Fruit fly (Drosophila melanogaster) whole organism, adult: Measurements from ENCODE around the gene nonA.

Source experiments
- CG11617 ChIP-seq: fragments of 200-800 bp; sonication (Bioruptor generic); optimal IDR thresholded peaks from 2 replicates; lab custom pipeline; 2017; ENCODE audit warnings: mild to moderate bottlenecking, missing biosample characterization, missing genetic modification reagents, missing genetic modification characterization
- CG12768 ChIP-seq: fragments of 200-800 bp; sonication (Bioruptor generic); optimal IDR thresholded peaks from 2 replicates; lab custom pipeline; 2017; ENCODE audit warnings: missing biosample characterization, missing genetic modification characterization, mild to moderate bottlenecking, moderate library complexity, missing genetic modification reagents
- CG14711 ChIP-seq: fragments of 200-800 bp; sonication (Bioruptor generic); optimal IDR thresholded peaks from 2 replicates; lab custom pipeline; 2018; ENCODE audit warnings: missing biosample characterization, mild to moderate bottlenecking, missing genetic modification characterization, moderate library complexity
- CG1620 ChIP-seq: fragments of 200-800 bp; sonication (Bioruptor generic); optimal IDR thresholded peaks from 2 replicates; lab custom pipeline; 2016; ENCODE audit warnings: missing biosample characterization, missing genetic modification characterization
- CG33017 ChIP-seq: fragments of 200-800 bp; sonication (Bioruptor generic); optimal IDR thresholded peaks from 2 replicates; lab custom pipeline; 2018; ENCODE audit warnings: missing biosample characterization, mild to moderate bottlenecking, missing genetic modification characterization, moderate library complexity
- CG5204 ChIP-seq: fragments of 200-800 bp; sonication (Bioruptor generic); optimal IDR thresholded peaks from 2 replicates; lab custom pipeline; 2016; ENCODE audit warnings: missing biosample characterization, missing genetic modification characterization
- CG7045 ChIP-seq: fragments of 200-800 bp; sonication (Bioruptor generic); optimal IDR thresholded peaks from 2 replicates; lab custom pipeline; 2017; ENCODE audit warnings: missing biosample characterization, mild to moderate bottlenecking, missing genetic modification characterization
- CG7101 ChIP-seq: fragments of 200-800 bp; sonication (Bioruptor generic); optimal IDR thresholded peaks from 2 replicates; lab custom pipeline; 2018; ENCODE audit warnings: missing biosample characterization, mild to moderate bottlenecking, missing genetic modification characterization, moderate library complexity
- Clk ChIP-seq: fragments of 200-800 bp; sonication (Bioruptor generic); optimal IDR thresholded peaks from 2 replicates; lab custom pipeline; 2017; ENCODE audit warnings: missing biosample characterization, missing genetic modification characterization
- Crg-1 ChIP-seq: fragments of 200-800 bp; sonication (Bioruptor generic); optimal IDR thresholded peaks from 2 replicates; lab custom pipeline; 2016; ENCODE audit warnings: missing biosample characterization, missing genetic modification characterization
- Hr96 ChIP-seq: fragments of 200-800 bp; sonication (Bioruptor generic); optimal IDR thresholded peaks from 2 replicates; lab custom pipeline; 2016; ENCODE audit warnings: missing biosample characterization, missing genetic modification characterization
- Mnt ChIP-seq: fragments of 200-800 bp; sonication (Bioruptor generic); optimal IDR thresholded peaks from 2 replicates; lab custom pipeline; 2016; ENCODE audit warnings: missing biosample characterization, mild to moderate bottlenecking, missing genetic modification characterization
- bab1 ChIP-seq: fragments of 200-800 bp; sonication (Bioruptor generic); optimal IDR thresholded peaks from 3 replicates; lab custom pipeline; 2019; ENCODE audit warnings: missing biosample characterization, mild to moderate bottlenecking, missing genetic modification characterization, moderate library complexity
- cic ChIP-seq: fragments of 200-800 bp; sonication (Bioruptor generic); optimal IDR thresholded peaks from 2 replicates; lab custom pipeline; 2017; ENCODE audit warnings: missing biosample characterization, mild to moderate bottlenecking, missing genetic modification characterization, moderate library complexity
- cnc ChIP-seq, 2 experiments: fragments of >200 bp; optimal IDR thresholded peaks; 2 replicates each; lab custom pipeline; 2017
- kay ChIP-seq: fragments of 200-800 bp; sonication (Bioruptor generic); peaks from one replicate; lab custom pipeline; 2016; ENCODE audit warnings: missing biosample characterization, missing genetic modification characterization, borderline replicate concordance
- ovo ChIP-seq: fragments of 200-800 bp; sonication (Bioruptor generic); optimal IDR thresholded peaks from 2 replicates; lab custom pipeline; 2016; ENCODE audit warnings: missing biosample characterization, missing genetic modification characterization
- pad ChIP-seq: fragments of 200-800 bp; sonication (Bioruptor generic); optimal IDR thresholded peaks from 3 replicates; lab custom pipeline; 2017; ENCODE audit warnings: missing biosample characterization, missing genetic modification characterization, mild to moderate bottlenecking, moderate library complexity, missing genetic modification reagents
- tj ChIP-seq: fragments of 200-800 bp; sonication (Bioruptor generic); optimal IDR thresholded peaks from 3 replicates; lab custom pipeline; 2017; ENCODE audit warnings: missing biosample characterization, mild to moderate bottlenecking, missing genetic modification characterization, moderate library complexity
- toe ChIP-seq: fragments of 200-800 bp; sonication (Bioruptor generic); optimal IDR thresholded peaks from 2 replicates; lab custom pipeline; 2016; ENCODE audit warnings: missing biosample characterization, missing genetic modification characterization

The nonA gene

DNA sequence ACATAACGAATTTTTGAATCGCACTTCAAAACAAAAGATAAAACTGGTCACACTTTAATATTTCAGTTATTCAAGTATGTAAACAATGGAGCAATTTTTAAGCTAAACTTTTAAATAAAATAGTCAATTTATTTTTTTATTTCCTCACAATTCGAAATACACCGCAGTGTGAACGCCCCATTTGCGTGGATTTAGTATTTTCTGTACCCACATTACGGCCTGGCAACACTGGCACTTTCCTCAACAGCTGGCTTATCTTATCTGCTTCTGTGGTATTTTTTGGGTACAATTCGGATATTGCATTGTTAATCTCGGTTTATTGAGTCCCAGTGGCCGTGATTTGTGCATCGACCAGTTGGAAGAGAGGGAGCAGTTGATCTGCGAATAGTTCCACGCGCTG lies 11.3 kb upstream of the nonA start, which contains the start of gene sl:
TSS of gene sl (plus strand) at position 254 of the 400 bp plus-strand sequence.
- TF ChIP-seq bab1 (GFP tag; lab: Kevin White, UChicago) (no peak), CG14711 (peak; percentile 67), Mnt (GFP tag; lab: Kevin White, UChicago) (no peak), CG33017 (tag; lab: Kevin White, UChicago) (no peak)

DNA sequence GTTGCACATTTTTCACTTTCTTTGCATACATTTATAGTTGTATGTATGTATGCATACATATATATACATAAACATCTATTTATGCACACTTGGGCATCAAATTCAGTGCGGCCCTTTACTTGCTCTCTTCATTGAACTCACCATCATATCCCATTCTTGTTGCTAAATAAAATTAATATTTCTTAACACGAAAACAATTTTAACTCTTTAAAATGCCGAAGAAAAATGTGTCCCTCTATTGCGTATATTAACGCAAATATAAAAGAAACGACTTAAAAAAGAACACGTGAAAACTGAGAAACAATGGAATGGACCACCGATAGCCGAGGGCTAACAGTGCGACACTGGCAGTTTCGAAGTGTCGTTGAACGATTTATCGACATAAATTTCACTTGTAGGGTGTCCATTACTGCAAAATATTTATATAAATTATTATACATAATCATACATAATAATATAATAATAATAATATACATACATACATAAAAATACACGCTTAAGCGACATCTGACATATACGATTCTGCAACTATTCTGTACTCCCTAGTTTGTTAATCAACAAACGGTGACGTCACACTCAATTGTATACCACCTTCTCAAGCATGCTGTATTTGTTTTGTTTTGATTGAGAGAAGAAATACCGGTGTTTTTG lies 2.6 kb upstream of the nonA start, which contains the start of the genes U2af50 and PIG-Q:
TSS of gene U2af50 (minus strand) at position 370 of the 651 bp plus-strand sequence.
TSS of gene PIG-Q (plus strand) at position 474 of the 651 bp plus-strand sequence.
- TF ChIP-seq Mnt (GFP tag; lab: Kevin White, UChicago) (peak; percentile 84), toe (GFP tag; lab: Kevin White, UChicago) (peak; percentile 65), CG33017 (tag; lab: Kevin White, UChicago) (peak; percentile 82), CG7045 (peak; percentile 76), tj (GFP tag; lab: Kevin White, UChicago) (peak; percentile 78), Hr96 (GFP tag; lab: Kevin White, UChicago) (no peak), CG7101 (tag; lab: Kevin White, UChicago) (peak; percentile 94), pad (GFP tag; lab: Kevin White, UChicago) (peak; percentile 78), CG14711 (peak; percentile 90), CG11617 (peak; percentile 93), cic (GFP tag; lab: Kevin White, UChicago) (no peak), cnc (optimal IDR thresholded peaks at IDR 0.05; lab: Kevin White, UChicago) (no peak), bab1 (GFP tag; lab: Kevin White, UChicago) (peak; percentile 94), kay (GFP tag; lab: Kevin White, UChicago) (peak; percentile 75), Clk (peak; percentile 59), CG5204 (GFP tag; lab: Kevin White, UChicago) (no peak), Crg-1 (GFP tag; lab: Kevin White, UChicago) (peak; percentile 73), ovo (GFP tag; lab: Kevin White, UChicago) (peak; percentile 89), CG1620 (GFP tag; lab: Kevin White, UChicago) (peak; percentile 41), CG12768 (peak; percentile 84)

DNA sequence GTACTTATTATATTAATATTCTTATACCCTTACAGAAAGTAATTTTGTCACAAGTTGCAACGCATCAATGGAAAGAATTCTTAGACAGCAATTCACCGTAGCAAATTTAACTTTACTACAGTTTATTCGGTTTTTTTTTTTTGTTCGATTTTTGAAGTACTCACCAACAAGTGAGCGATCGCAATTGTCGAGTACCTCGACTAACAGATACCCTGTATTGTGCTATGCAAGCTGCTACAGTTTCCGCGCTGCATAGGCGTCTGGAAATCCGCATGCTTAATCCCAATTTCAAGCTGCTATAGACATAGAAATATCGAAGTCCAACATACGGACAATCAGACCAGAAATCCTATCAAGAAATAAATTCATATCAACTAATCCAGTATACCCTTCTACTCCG lies 7.2 kb downstream of the nonA start:
- no peak for TF ChIP-seq Mnt (GFP tag; lab: Kevin White, UChicago)
- TF ChIP-seq kay (GFP tag; lab: Kevin White, UChicago): no peak
- no peak for TF ChIP-seq tj (GFP tag; lab: Kevin White, UChicago)
- TF ChIP-seq Hr96 (GFP tag; lab: Kevin White, UChicago): no peak

DNA sequence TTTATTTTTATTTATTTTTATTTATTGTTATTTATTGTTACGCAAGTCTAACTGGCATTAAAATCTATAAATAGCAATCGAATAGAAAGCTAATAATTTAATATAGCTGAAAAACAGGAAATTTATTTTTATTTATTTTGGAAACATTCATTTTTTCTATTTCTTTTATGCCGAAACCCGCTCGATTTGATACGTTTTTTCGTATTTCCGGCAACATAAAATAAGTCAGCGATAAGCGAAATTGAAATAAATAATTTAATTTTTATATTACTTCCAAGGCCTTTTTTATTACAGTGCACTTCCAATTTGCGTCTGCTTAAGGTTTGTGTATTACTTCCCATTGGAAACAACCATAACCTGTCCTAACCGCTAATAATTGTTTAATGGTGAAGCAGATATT lies 10.6 kb downstream of the nonA start:
- no peak for TF ChIP-seq CG14711
- peak; percentile 30 for TF ChIP-seq kay (GFP tag; lab: Kevin White, UChicago)
- TF ChIP-seq toe (GFP tag; lab: Kevin White, UChicago): no peak
- no peak for TF ChIP-seq CG33017 (tag; lab: Kevin White, UChicago)

DNA sequence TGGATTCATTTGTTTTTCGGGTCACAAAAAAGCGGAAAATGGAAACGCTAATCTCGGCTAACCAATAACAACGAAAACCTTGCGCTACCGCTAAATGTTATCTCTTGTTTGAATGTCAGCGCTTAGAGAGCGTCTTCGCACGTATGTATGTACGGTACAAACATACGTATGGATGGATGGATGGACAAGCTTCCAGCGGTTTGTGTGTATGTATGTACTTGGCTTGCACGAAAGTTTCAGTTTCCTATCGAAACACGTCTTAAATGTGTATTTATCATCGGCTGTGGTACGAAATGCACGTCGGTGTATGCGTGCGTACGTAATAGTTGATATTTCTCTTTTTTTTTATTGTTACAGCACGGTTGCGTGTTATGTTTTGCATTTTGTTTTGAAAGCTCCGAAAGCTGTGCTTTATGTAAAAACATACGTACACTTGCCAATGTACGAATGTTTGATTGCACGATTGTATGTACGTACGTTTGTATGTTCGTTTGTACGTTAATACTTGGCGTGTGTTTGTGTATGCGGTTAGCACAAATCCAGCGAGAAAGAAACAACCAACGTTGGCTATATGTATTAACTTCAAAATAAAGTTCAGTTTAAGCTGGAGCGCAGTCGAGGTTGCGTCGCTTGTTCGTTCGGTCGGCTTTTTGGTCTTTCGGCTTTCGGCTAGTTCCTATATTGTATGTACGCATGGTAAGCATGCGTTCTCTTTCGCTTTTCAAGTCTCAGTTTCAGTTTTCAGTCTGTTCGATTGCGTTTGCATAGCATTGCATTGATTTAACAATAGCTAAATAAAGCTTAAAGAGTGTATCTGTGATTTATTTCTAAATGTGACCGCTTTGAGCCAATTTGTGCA lies 11.4 kb downstream of the nonA start, which contains the start of gene Fur2:
TSS of gene Fur2 (plus strand) at position 595 of the 859 bp plus-strand sequence.
- TF ChIP-seq kay (GFP tag; lab: Kevin White, UChicago) (peak; percentile 41), Crg-1 (GFP tag; lab: Kevin White, UChicago) (no peak), pad (GFP tag; lab: Kevin White, UChicago) (no peak), CG5204 (GFP tag; lab: Kevin White, UChicago) (no peak), CG7101 (tag; lab: Kevin White, UChicago) (no peak), cic (GFP tag; lab: Kevin White, UChicago) (no peak), CG33017 (tag; lab: Kevin White, UChicago) (no peak), tj (GFP tag; lab: Kevin White, UChicago) (peak; percentile 36), CG14711 (no peak), Clk (no peak), ovo (GFP tag; lab: Kevin White, UChicago) (no peak), bab1 (GFP tag; lab: Kevin White, UChicago) (no peak), CG1620 (GFP tag; lab: Kevin White, UChicago) (no peak)

- no peak for TF ChIP-seq Crg-1 (GFP tag; lab: Kevin White, UChicago)
- TF ChIP-seq CG7101 (tag; lab: Kevin White, UChicago): peak; percentile 6
- peak; percentile 13 for TF ChIP-seq bab1 (GFP tag; lab: Kevin White, UChicago)
- TF ChIP-seq CG14711: peak; percentile 34
- TF ChIP-seq tj (GFP tag; lab: Kevin White, UChicago): peak; percentile 6
These were observed 12.2 kb downstream of the nonA start for dm6 chrX:16373541-16373940.
